Worm (Caenorhabditis elegans) whole organism, late embryonic: Measurements from ENCODE around the gene spc-1.

Experiments used
- ama-1 ChIP-seq: fragments of 150-350 bp; optimal IDR thresholded peaks from 2 replicates; lab custom pipeline; 2014
- dmd-4 ChIP-seq: sonication (generic microtip); optimal IDR thresholded peaks from 2 replicates; lab custom pipeline; 2016; ENCODE audit warnings: borderline replicate concordance, missing genetic modification characterization, missing compliant biosample characterization
- fkh-10 ChIP-seq: fragments of 150-350 bp; optimal IDR thresholded peaks from 2 replicates; lab custom pipeline; 2014; ENCODE audit warnings: missing biosample characterization, missing genetic modification reagents, missing genetic modification characterization
- lim-6 ChIP-seq: sonication (generic microtip); optimal IDR thresholded peaks from 2 replicates; lab custom pipeline; 2016; ENCODE audit warnings: missing genetic modification characterization, missing compliant biosample characterization
- lin-11 ChIP-seq: fragments of 200-800 bp; sonication (Bioruptor generic); optimal IDR thresholded peaks from 2 replicates; lab custom pipeline; 2018; ENCODE audit warnings: mild to moderate bottlenecking, missing genetic modification characterization, missing compliant biosample characterization
- unc-3 ChIP-seq, 2 experiments: fragments of 200-800 bp in 1 of 2; sonication (Bioruptor generic) in 1 of 2; sonication (generic microtip) in 1 of 2; conservative IDR thresholded peaks in 1 of 2; optimal IDR thresholded peaks in 1 of 2; 2 replicates each; pipeline versions ENCODE4 v1.3.6 to Lab custom; 2016 to 2022; ENCODE audit warnings: missing compliant biosample characterization in 2 of 2, missing genetic modification characterization in 2 of 2, missing genetic modification reagents in 1 of 2

- TF ChIP-seq ama-1, result no peak
- TF ChIP-seq unc-3 (GFP tag; conservative IDR thresholded peaks at IDR 0.05; lab: Robert Waterston, UW), result no peak
- no peak for TF ChIP-seq unc-3 (tag; optimal IDR thresholded peaks at IDR 0.05; lab: Kevin White, UChicago)
- no peak for TF ChIP-seq fkh-10
- TF ChIP-seq lim-6, result no peak
- TF ChIP-seq lin-11 (tag; lab: Kevin White, UChicago), result no peak
- TF ChIP-seq dmd-4, result no peak
Measured at ce11 chrX:3119606-3120005, 7.3 kb downstream of the spc-1 start.
